Worm (Caenorhabditis elegans) whole organism, young adult: ENCODE data around the gene sav-1.

Experiments used
- B0336.3 ChIP-seq: fragments of 200-800 bp; sonication (Bioruptor generic); IDR thresholded peaks from 2 replicates; pipeline ENCODE4 v1.3.6; 2022; ENCODE audit warnings: missing genetic modification characterization, missing compliant biosample characterization
- F10E7.11 ChIP-seq: sonication (generic microtip); optimal IDR thresholded peaks from 2 replicates; lab custom pipeline; 2017; ENCODE audit warnings: mild to moderate bottlenecking, missing genetic modification characterization, moderate library complexity, missing compliant biosample characterization
- F39B2.1 ChIP-seq: fragments of 200-800 bp; sonication (Bioruptor generic); IDR thresholded peaks from 2 replicates; pipeline ENCODE4 v1.3.6; 2022; ENCODE audit warnings: missing genetic modification reagents, missing genetic modification characterization, missing compliant biosample characterization
- K12H6.12 ChIP-seq: fragments of 200-800 bp; sonication (Bioruptor generic); optimal IDR thresholded peaks from 2 replicates; lab custom pipeline; 2018; ENCODE audit warnings: mild to moderate bottlenecking, missing genetic modification characterization, missing compliant biosample characterization
- T26A5.8 ChIP-seq: sonication (generic microtip); optimal IDR thresholded peaks from 2 replicates; lab custom pipeline; 2016; ENCODE audit warnings: missing genetic modification characterization, missing compliant biosample characterization
- Y67H2A.10 ChIP-seq: fragments of 200-800 bp; sonication (Bioruptor generic); conservative IDR thresholded peaks from 2 replicates; pipeline ENCODE4 v1.3.6; 2022; ENCODE audit warnings: missing genetic modification reagents, missing genetic modification characterization, missing compliant biosample characterization
- akir-1 ChIP-seq: fragments of 200-800 bp; sonication (Bioruptor generic); optimal IDR thresholded peaks from 2 replicates; lab custom pipeline; 2018; ENCODE audit warnings: mild to moderate bottlenecking, missing genetic modification characterization, moderate library complexity, missing compliant biosample characterization
- ama-1 ChIP-seq, 3 experiments: fragments of 150-350 bp in 1 of 3; sonication (generic microtip) in 2 of 3; optimal IDR thresholded peaks; 2 replicates each; lab custom pipeline; 2014 to 2018; ENCODE audit warnings: missing biosample characterization in 2 of 3, missing genetic modification characterization in 2 of 3, missing genetic modification reagents in 2 of 3
- aptf-3 ChIP-seq: fragments of 200-800 bp; sonication (Bioruptor generic); IDR thresholded peaks from 2 replicates; pipeline ENCODE4 v1.3.6; 2022; ENCODE audit warnings: missing genetic modification characterization, missing compliant biosample characterization
- bed-2 ChIP-seq: fragments of 200-800 bp; sonication (Bioruptor generic); IDR thresholded peaks from 2 replicates; pipeline ENCODE4 v1.3.6; 2022; ENCODE audit warnings: missing genetic modification reagents, missing genetic modification characterization, missing compliant biosample characterization
- cebp-1 ChIP-seq, 2 experiments: fragments of 200-800 bp in 1 of 2; sonication (Bioruptor generic) in 1 of 2; sonication (generic microtip) in 1 of 2; IDR thresholded peaks in 1 of 2; optimal IDR thresholded peaks in 1 of 2; 2 replicates each; pipeline versions ENCODE4 v1.3.6 to Lab custom; 2017 to 2022; ENCODE audit warnings: missing compliant biosample characterization in 2 of 2, missing genetic modification characterization in 2 of 2, mild to moderate bottlenecking in 1 of 2, missing genetic modification reagents in 1 of 2, moderate library complexity in 1 of 2
- ceh-100 ChIP-seq: fragments of 200-800 bp; sonication (Bioruptor generic); IDR thresholded peaks from 2 replicates; pipeline ENCODE4 v1.3.6; 2022; ENCODE audit warnings: missing genetic modification reagents, missing genetic modification characterization, missing compliant biosample characterization
- ceh-58 ChIP-seq: fragments of 200-800 bp; sonication (Bioruptor generic); IDR thresholded peaks from 2 replicates; pipeline ENCODE4 v1.3.6; 2022; ENCODE audit warnings: missing genetic modification characterization, missing compliant biosample characterization
- ceh-79 ChIP-seq: sonication (generic microtip); optimal IDR thresholded peaks from 2 replicates; lab custom pipeline; 2017; ENCODE audit warnings: mild to moderate bottlenecking, missing genetic modification characterization, missing compliant biosample characterization
- ceh-91 ChIP-seq: fragments of 200-800 bp; sonication (Bioruptor generic); IDR thresholded peaks from 2 replicates; pipeline ENCODE4 v1.3.6; 2022; ENCODE audit warnings: missing genetic modification reagents, missing genetic modification characterization, missing compliant biosample characterization
- chd-7 ChIP-seq: sonication (generic microtip); optimal IDR thresholded peaks from 2 replicates; lab custom pipeline; 2016; ENCODE audit warnings: mild to moderate bottlenecking, missing genetic modification characterization, moderate library complexity, missing compliant biosample characterization
- dox-1 ChIP-seq: fragments of 200-800 bp; sonication (Bioruptor generic); IDR thresholded peaks from 2 replicates; pipeline ENCODE4 v1.3.6; 2022; ENCODE audit warnings: missing genetic modification reagents, missing genetic modification characterization, missing compliant biosample characterization
- egl-18 ChIP-seq: fragments of 200-800 bp; sonication (Bioruptor generic); IDR thresholded peaks from 2 replicates; pipeline ENCODE4 v1.3.6; 2022; ENCODE audit warnings: missing genetic modification reagents, missing genetic modification characterization, missing compliant biosample characterization
- egrh-3 ChIP-seq: fragments of 200-800 bp; sonication (Bioruptor generic); IDR thresholded peaks from 2 replicates; pipeline ENCODE4 v1.3.6; 2022; ENCODE audit warnings: missing genetic modification reagents, missing genetic modification characterization, missing compliant biosample characterization
- ekl-4 ChIP-seq: fragments of 200-800 bp; sonication (Bioruptor generic); IDR thresholded peaks from 2 replicates; pipeline ENCODE4 v1.3.6; 2022; ENCODE audit warnings: missing genetic modification reagents, missing genetic modification characterization, missing compliant biosample characterization
- ets-4 ChIP-seq: fragments of 200-800 bp; sonication (Bioruptor generic); optimal IDR thresholded peaks from 2 replicates; lab custom pipeline; 2018; ENCODE audit warnings: mild to moderate bottlenecking, missing genetic modification characterization, missing compliant biosample characterization
- gei-17 ChIP-seq: fragments of 200-800 bp; sonication (Bioruptor generic); optimal IDR thresholded peaks from 2 replicates; lab custom pipeline; 2018; ENCODE audit warnings: mild to moderate bottlenecking, missing genetic modification characterization, missing compliant biosample characterization
- him-1 ChIP-seq: sonication (generic microtip); optimal IDR thresholded peaks from 2 replicates; lab custom pipeline; 2016; ENCODE audit warnings: missing genotype, missing genetic modification reagents, missing genetic modification characterization, missing compliant biosample characterization
- hmg-1.2 ChIP-seq: fragments of 200-800 bp; sonication (Bioruptor generic); IDR thresholded peaks from 2 replicates; pipeline ENCODE4 v1.3.6; 2022; ENCODE audit warnings: missing genetic modification reagents, missing genetic modification characterization, missing compliant biosample characterization
- let-607 ChIP-seq, 2 experiments: fragments of 200-800 bp in 1 of 2; sonication (Bioruptor generic) in 1 of 2; sonication (generic microtip) in 1 of 2; optimal IDR thresholded peaks; 2 replicates each; lab custom pipeline; 2016 to 2018; ENCODE audit warnings: mild to moderate bottlenecking in 2 of 2, missing compliant biosample characterization in 2 of 2, missing genetic modification characterization in 2 of 2, moderate library complexity in 2 of 2, missing genotype in 1 of 2
- madf-6 ChIP-seq: fragments of 200-800 bp; sonication (Bioruptor generic); IDR thresholded peaks from 2 replicates; pipeline ENCODE4 v1.3.6; 2022; ENCODE audit warnings: missing genetic modification reagents, missing genetic modification characterization, missing compliant biosample characterization
- mcd-1 ChIP-seq: fragments of 200-800 bp; sonication (Bioruptor generic); IDR thresholded peaks from 2 replicates; pipeline ENCODE4 v1.3.6; 2022; ENCODE audit warnings: missing genetic modification reagents, missing genetic modification characterization, missing compliant biosample characterization
- mes-4 ChIP-seq: sonication (generic microtip); optimal IDR thresholded peaks from 2 replicates; lab custom pipeline; 2016; ENCODE audit warnings: missing genotype, missing genetic modification characterization, missing compliant biosample characterization
- mxl-1 ChIP-seq: sonication (generic microtip); optimal IDR thresholded peaks from 2 replicates; lab custom pipeline; 2016; ENCODE audit warnings: missing genetic modification characterization, missing compliant biosample characterization
- nfya-1 ChIP-seq: sonication (generic microtip); optimal IDR thresholded peaks from 2 replicates; lab custom pipeline; 2017; ENCODE audit warnings: antibody characterized with exemption, missing compliant biosample characterization, missing genetic modification characterization, borderline replicate concordance; ENCODE audit not compliant: insufficient read depth
- nfyb-1 ChIP-seq: fragments of 200-800 bp; sonication (Bioruptor generic); IDR thresholded peaks from 2 replicates; pipeline ENCODE4 v1.3.6; 2022; ENCODE audit warnings: missing genetic modification reagents, missing genetic modification characterization, missing compliant biosample characterization
- nhr-120 ChIP-seq: fragments of 200-800 bp; sonication (Bioruptor generic); IDR thresholded peaks from 2 replicates; pipeline ENCODE4 v1.3.6; 2022; ENCODE audit warnings: missing genetic modification characterization, missing compliant biosample characterization
- nhr-80 ChIP-seq: sonication (generic microtip); optimal IDR thresholded peaks from 2 replicates; lab custom pipeline; 2016; ENCODE audit warnings: missing genetic modification characterization, missing compliant biosample characterization
- nhr-90 ChIP-seq: sonication (generic microtip); optimal IDR thresholded peaks from 2 replicates; lab custom pipeline; 2016; ENCODE audit warnings: missing genotype, mild to moderate bottlenecking, missing genetic modification characterization, missing compliant biosample characterization
- rec-8 ChIP-seq, 2 experiments: sonication (generic microtip); optimal IDR thresholded peaks; 2 replicates each; lab custom pipeline; 2016; ENCODE audit warnings: mild to moderate bottlenecking in 2 of 2, missing genetic modification characterization in 2 of 2, missing genetic modification reagents in 2 of 2, missing genotype in 2 of 2, missing biosample characterization in 1 of 2, missing compliant biosample characterization in 1 of 2, moderate library complexity in 1 of 2
- snpc-1.1 ChIP-seq: sonication (generic microtip); optimal IDR thresholded peaks from 2 replicates; lab custom pipeline; 2017; ENCODE audit warnings: missing genetic modification characterization, mild to moderate bottlenecking, missing compliant biosample characterization, antibody characterized with exemption, moderate library complexity, missing genotype, missing genetic modification reagents; ENCODE audit not compliant: insufficient read depth
- snpc-1.3 ChIP-seq: sonication (generic microtip); optimal IDR thresholded peaks from 2 replicates; lab custom pipeline; 2017; ENCODE audit warnings: missing genetic modification characterization, mild to moderate bottlenecking, missing compliant biosample characterization, antibody characterized with exemption, moderate library complexity, missing genotype, missing genetic modification reagents; ENCODE audit not compliant: insufficient read depth
- snpc-3.4 ChIP-seq: sonication (generic microtip); optimal IDR thresholded peaks from 2 replicates; lab custom pipeline; 2017; ENCODE audit warnings: missing genetic modification characterization, mild to moderate bottlenecking, missing compliant biosample characterization, antibody characterized with exemption, moderate library complexity, missing genotype, missing genetic modification reagents
- somi-1 ChIP-seq: fragments of 200-800 bp; sonication (Bioruptor generic); optimal IDR thresholded peaks from 2 replicates; lab custom pipeline; 2018; ENCODE audit warnings: mild to moderate bottlenecking, missing genetic modification characterization, missing compliant biosample characterization
- tbx-9 ChIP-seq: sonication (generic microtip); optimal IDR thresholded peaks from 2 replicates; lab custom pipeline; 2016; ENCODE audit warnings: borderline replicate concordance, missing genetic modification characterization, inconsistent platforms, missing compliant biosample characterization
- unc-130 ChIP-seq: sonication (generic microtip); optimal IDR thresholded peaks from 2 replicates; lab custom pipeline; 2016; ENCODE audit warnings: missing genetic modification reagents, missing genetic modification characterization, missing compliant biosample characterization
- unc-62 ChIP-seq: fragments of 150-350 bp; optimal IDR thresholded peaks from 2 replicates; lab custom pipeline; 2014; ENCODE audit warnings: missing biosample characterization, missing genetic modification reagents, missing genetic modification characterization
- ztf-26 ChIP-seq: sonication (generic microtip); optimal IDR thresholded peaks from 2 replicates; lab custom pipeline; 2017; ENCODE audit warnings: missing genetic modification characterization, missing compliant biosample characterization

sav-1 gene

DNA sequence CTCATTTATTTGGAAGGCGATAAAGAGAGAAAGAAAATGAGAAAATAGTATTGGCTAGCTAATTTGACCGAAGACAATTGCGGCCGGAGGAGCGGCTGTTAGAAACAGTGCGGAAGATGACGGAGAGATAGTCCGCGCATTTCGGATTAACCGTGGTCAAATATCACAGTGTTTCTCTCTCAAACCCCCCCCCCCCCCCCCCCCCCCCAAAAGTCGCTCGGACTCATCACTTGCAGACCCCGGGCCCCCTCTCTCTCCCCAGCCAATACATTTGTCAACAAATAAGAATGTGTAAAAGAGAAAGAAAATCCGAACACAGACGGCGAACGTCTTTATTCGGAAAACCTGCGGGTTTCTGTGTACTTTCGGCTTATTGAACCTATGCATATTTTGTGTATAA lies 14.8 kb upstream of the sav-1 start:
- no peak for TF ChIP-seq akir-1
- peak; percentile 60; the same call in 1 of the 2 replicates for TF ChIP-seq egrh-3 (GFP tag; lab: Robert Waterston, UW)

DNA sequence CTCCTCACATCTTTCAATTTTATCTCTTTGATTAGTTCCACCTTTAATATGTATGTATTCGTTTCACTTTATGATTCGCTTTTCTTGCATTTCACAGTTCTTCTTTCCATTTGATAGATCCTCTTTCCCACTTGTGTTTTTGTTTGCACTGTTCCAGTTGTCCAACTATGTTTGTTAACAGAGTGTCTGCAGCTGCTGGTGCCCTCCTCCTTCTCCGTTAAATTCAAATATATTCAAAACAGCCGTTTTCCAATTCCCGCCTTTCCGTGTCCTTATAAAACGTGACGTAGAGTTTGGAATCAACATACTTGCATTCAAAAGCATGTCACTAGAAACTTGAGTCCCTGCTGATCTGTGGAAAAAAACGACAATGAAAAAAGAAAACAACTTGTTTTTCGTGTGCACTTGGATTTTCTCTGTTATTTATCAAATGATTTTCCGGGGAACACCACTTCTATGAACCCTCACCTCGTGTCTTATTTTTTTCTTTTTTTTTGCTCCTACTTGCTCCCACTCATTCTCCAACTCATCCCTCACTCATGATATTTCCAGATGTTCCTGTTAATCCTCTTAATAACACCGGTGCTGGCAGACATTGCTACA lies 7.3 kb upstream of the sav-1 start, which contains the start of gene T10H10.2:
Gene T10H10.2 (plus strand): TSS at position 553 of the 603 bp plus-strand sequence.
- TF ChIP-seq mes-4 (no peak), ceh-79 (tag; lab: Kevin White, UChicago) (no peak), dox-1 (GFP tag; lab: Robert Waterston, UW) (no peak), ceh-58 (GFP tag; lab: Robert Waterston, UW) (no peak), tbx-9 (tag; lab: Kevin White, UChicago) (no peak), somi-1 (GFP tag; lab: Kevin White, UChicago) (no peak), snpc-1.1 (tag; lab: Kevin White, UChicago) (no peak), let-607 (tag; optimal IDR thresholded peaks at IDR 0.05; lab: Kevin White, UChicago) (no peak), ekl-4 (GFP tag; lab: Robert Waterston, UW) (no peak), ztf-26 (tag; lab: Kevin White, UChicago) (no peak), hmg-1.2 (no peak), aptf-3 (GFP tag; lab: Robert Waterston, UW) (no peak), ama-1 (optimal IDR thresholded peaks at IDR 0.05; lab: Kevin White, UChicago) (no peak), ama-1 (GFP tag; optimal IDR thresholded peaks at IDR 0.05; lab: Kevin White, UChicago) (no peak), rec-8 (tag; optimal IDR thresholded peaks at IDR 0.05; lab: Kevin White, UChicago) (no peak), bed-2 (GFP tag; lab: Robert Waterston, UW) (no peak), nhr-120 (GFP tag; lab: Robert Waterston, UW) (no peak), nfyb-1 (no peak)

DNA sequence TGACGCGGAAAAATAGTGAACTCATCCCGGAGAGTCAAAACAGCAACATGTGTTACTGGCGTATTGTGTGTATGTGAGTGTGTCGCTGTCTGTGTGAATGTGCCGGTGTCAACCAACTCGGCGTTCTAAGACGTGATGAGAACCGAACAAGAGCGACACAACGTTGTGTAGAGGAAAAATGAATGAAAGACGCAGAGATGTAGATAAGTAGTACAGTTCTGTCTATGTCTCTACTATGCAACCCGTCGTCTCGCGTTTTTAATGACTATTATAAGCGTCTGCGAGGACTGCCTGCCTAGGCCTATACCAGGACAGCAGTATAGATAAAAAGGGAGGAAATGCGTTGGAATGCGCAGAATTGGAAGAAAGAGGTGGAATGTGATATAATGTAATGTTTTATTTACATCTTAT lies 990 bp upstream of the sav-1 start:
- TF ChIP-seq tbx-9 (tag; lab: Kevin White, UChicago) (no peak), snpc-1.1 (tag; lab: Kevin White, UChicago) (no peak), T26A5.8 (tag; lab: Kevin White, UChicago) (no peak), snpc-1.3 (no peak), Y67H2A.10 (GFP tag; lab: Robert Waterston, UW) (no peak), egl-18 (GFP tag; lab: Robert Waterston, UW) (no peak), chd-7 (tag; lab: Kevin White, UChicago) (no peak), unc-62 (GFP tag; lab: Kevin White, UChicago) (no peak), mxl-1 (tag; lab: Kevin White, UChicago) (no peak), B0336.3 (GFP tag; lab: Robert Waterston, UW) (no peak), ceh-91 (GFP tag; lab: Robert Waterston, UW) (no peak), cebp-1 (GFP tag; IDR thresholded peaks at IDR 0.05; lab: Robert Waterston, UW) (no peak), cebp-1 (tag; optimal IDR thresholded peaks at IDR 0.05; lab: Kevin White, UChicago) (no peak), gei-17 (GFP tag; lab: Kevin White, UChicago) (no peak), ets-4 (peak; percentile 26), madf-6 (no peak), mcd-1 (GFP tag; lab: Robert Waterston, UW) (no peak), nfya-1 (tag; lab: Kevin White, UChicago) (no peak), F39B2.1 (no peak), nfyb-1 (no peak), snpc-3.4 (no peak), ceh-100 (GFP tag; lab: Robert Waterston, UW) (no peak), unc-130 (GFP tag; lab: Kevin White, UChicago) (no peak), nhr-80 (tag; lab: Kevin White, UChicago) (peak; percentile 77), K12H6.12 (tag; lab: Kevin White, UChicago) (peak; percentile 60), nhr-90 (tag; lab: Kevin White, UChicago) (no peak), F10E7.11 (no peak), him-1 (tag; lab: Kevin White, UChicago) (no peak), hmg-1.2 (peak; percentile 60; the same call in 1 of the 2 replicates)
